Fruit fly (Drosophila melanogaster): ENCODE results near the gene CG32700.

DNA sequence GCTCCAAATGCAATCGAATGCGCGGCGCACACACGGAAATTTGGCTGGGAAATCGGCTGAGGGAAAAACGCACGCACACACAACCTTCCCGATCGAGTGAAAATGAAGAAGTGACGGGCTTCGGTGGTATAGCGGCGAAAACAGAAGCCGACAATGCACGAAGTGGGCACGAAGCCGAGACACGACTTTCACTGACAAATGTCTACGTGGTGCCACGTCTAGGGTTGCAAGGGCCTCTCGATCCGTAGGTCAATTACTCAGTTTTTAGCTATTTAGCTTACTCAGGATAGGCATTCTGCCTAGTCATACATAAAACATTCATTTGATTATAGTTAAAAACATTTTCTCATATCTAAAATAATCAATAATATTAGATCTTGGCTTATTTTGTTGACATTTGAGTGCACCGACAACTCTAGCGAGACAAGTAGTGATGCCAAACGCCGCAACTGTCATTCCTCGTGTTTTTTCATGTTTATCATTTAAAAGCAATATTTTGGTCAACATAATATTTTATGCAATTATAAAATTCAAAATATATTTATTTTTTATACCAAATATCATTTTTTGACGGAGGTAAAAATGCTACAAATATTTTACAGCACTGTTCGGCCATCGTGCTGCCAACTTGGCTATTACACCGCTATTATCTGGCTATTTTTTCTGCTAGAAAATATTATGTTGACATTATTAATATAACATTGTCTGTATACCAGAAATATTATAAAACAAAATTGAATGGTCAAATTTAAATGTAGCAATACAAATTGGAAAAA, 3.1 kb upstream of the CG32700 start:
- TF ChIP-seq Dfd (GFP tag; optimal IDR thresholded peaks at IDR 0.05) = no peak
- TF ChIP-seq Jra (GFP tag; optimal IDR thresholded peaks at IDR 0.05) = peak; percentile 53
- no peak for TF ChIP-seq dl (GFP tag; optimal IDR thresholded peaks at IDR 0.05; ENCODE audit: insufficient read depth in 1 of 2, partially characterized antibody in 2 of 2)
- peak; percentile 88 for TF ChIP-seq fru (GFP tag; optimal IDR thresholded peaks at IDR 0.05)
- peak; percentile 93 for TF ChIP-seq h (GFP tag; optimal IDR thresholded peaks at IDR 0.05)
- peak; percentile 90 for TF ChIP-seq Sp1 (GFP tag; optimal IDR thresholded peaks at IDR 0.05)
- TF ChIP-seq sv (GFP tag; optimal IDR thresholded peaks at IDR 0.05) = peak; percentile 87
- no peak for TF ChIP-seq Abd-B (GFP tag; optimal IDR thresholded peaks at IDR 0.05)
- TF ChIP-seq brk (GFP tag; optimal IDR thresholded peaks at IDR 0.05) = peak; percentile 68
- TF ChIP-seq N (GFP tag; optimal IDR thresholded peaks at IDR 0.05) = no peak
- TF ChIP-seq usp (GFP tag; optimal IDR thresholded peaks at IDR 0.05) = no peak
- TF ChIP-seq Hr83 (GFP tag; optimal IDR thresholded peaks at IDR 0.05; ENCODE audit: poor library complexity, severe bottlenecking) = peak; percentile 75
- no peak for TF ChIP-seq tai (GFP tag; optimal IDR thresholded peaks at IDR 0.05)
